Fruit fly (Drosophila melanogaster) whole organism, embryonic: ENCODE results near the gene Rh5.
A peak's percentile ranks its signal among the peaks of the same experiment; 100 is the strongest.

ENCODE experiments used
- Awh ChIP-seq: fragments of 200-800 bp; sonication (Bioruptor generic); IDR thresholded peaks from 2 replicates; pipeline ENCODE4, ENCODE4 v1.3.6; 2022; ENCODE audit warnings: missing biosample characterization, missing genetic modification characterization
- Bdp1 ChIP-seq: fragments of 200-800 bp; sonication (Bioruptor generic); optimal IDR thresholded peaks from 3 replicates; lab custom pipeline; 2016; ENCODE audit warnings: missing biosample characterization, missing genetic modification characterization
- CG10209 ChIP-seq: fragments of 200-800 bp; sonication (Bioruptor generic); optimal IDR thresholded peaks from 3 replicates; lab custom pipeline; 2017; ENCODE audit warnings: missing biosample characterization, mild to moderate bottlenecking, missing genetic modification characterization, missing genetic modification reagents
- CG10274 ChIP-seq: fragments of 200-800 bp; sonication (Bioruptor generic); optimal IDR thresholded peaks from 3 replicates; lab custom pipeline; 2017; ENCODE audit warnings: missing biosample characterization, mild to moderate bottlenecking, missing genetic modification characterization
- CG11398 ChIP-seq: fragments of 200-800 bp; sonication (Bioruptor generic); optimal IDR thresholded peaks from 2 replicates; lab custom pipeline; 2016; ENCODE audit warnings: missing biosample characterization, missing genetic modification characterization
- CG11695 ChIP-seq: fragments of 200-800 bp; sonication (Bioruptor generic); IDR thresholded peaks from 3 replicates; pipeline ENCODE4 v1.3.6; 2022; ENCODE audit warnings: missing biosample characterization, missing genetic modification characterization
- CG12071 ChIP-seq: fragments of 200-800 bp; sonication (Bioruptor generic); optimal IDR thresholded peaks from 3 replicates; lab custom pipeline; 2018; ENCODE audit warnings: missing biosample characterization, mild to moderate bottlenecking, missing genetic modification characterization
- CG12236 ChIP-seq: fragments of 200-800 bp; sonication (Bioruptor generic); optimal IDR thresholded peaks from 2 replicates; lab custom pipeline; 2016; ENCODE audit warnings: missing biosample characterization, missing genetic modification characterization
- CG15073 ChIP-seq: fragments of 200-800 bp; sonication (Bioruptor generic); optimal IDR thresholded peaks from 2 replicates; lab custom pipeline; 2016; ENCODE audit warnings: missing biosample characterization, missing genetic modification characterization
- CG15269 ChIP-seq: fragments of 200-800 bp; sonication (Bioruptor generic); optimal IDR thresholded peaks from 2 replicates; lab custom pipeline; 2018; ENCODE audit warnings: missing biosample characterization, mild to moderate bottlenecking, missing genetic modification characterization, moderate library complexity
- CG17186 ChIP-seq: fragments of 200-800 bp; sonication (Bioruptor generic); optimal IDR thresholded peaks from 3 replicates; lab custom pipeline; 2017; ENCODE audit warnings: missing biosample characterization, missing genetic modification reagents, missing genetic modification characterization
- CG17829 ChIP-seq: fragments of 200-800 bp; optimal IDR thresholded peaks from 2 replicates; lab custom pipeline; 2019; ENCODE audit warnings: missing biosample characterization, mild to moderate bottlenecking, missing genetic modification characterization, moderate library complexity
- CG2712 ChIP-seq: fragments of 200-800 bp; optimal IDR thresholded peaks from 3 replicates; lab custom pipeline; 2019; ENCODE audit warnings: missing biosample characterization, mild to moderate bottlenecking, missing genetic modification characterization, moderate library complexity
- CG5180 ChIP-seq: fragments of 200-800 bp; sonication (Bioruptor generic); optimal IDR thresholded peaks from 3 replicates; lab custom pipeline; 2017; ENCODE audit warnings: missing biosample characterization, missing genetic modification characterization, mild to moderate bottlenecking, moderate library complexity, missing genetic modification reagents
- CG6813 ChIP-seq: fragments of 200-800 bp; sonication (Bioruptor generic); optimal IDR thresholded peaks from 2 replicates; lab custom pipeline; 2017; ENCODE audit warnings: missing biosample characterization, missing genetic modification characterization, mild to moderate bottlenecking, moderate library complexity, missing genetic modification reagents
- CG8359 ChIP-seq: fragments of 200-800 bp; sonication (Bioruptor generic); optimal IDR thresholded peaks from 2 replicates; lab custom pipeline; 2017; ENCODE audit warnings: missing biosample characterization, mild to moderate bottlenecking, missing genetic modification characterization, borderline replicate concordance
- CG9609 ChIP-seq: fragments of 200-800 bp; sonication (Bioruptor generic); optimal IDR thresholded peaks from 3 replicates; lab custom pipeline; 2016; ENCODE audit warnings: missing biosample characterization, missing genetic modification characterization
- Dbx ChIP-seq: fragments of 200-800 bp; sonication (Bioruptor generic); IDR thresholded peaks from 3 replicates; pipeline ENCODE4 v1.3.6; 2022; ENCODE audit warnings: missing biosample characterization, missing genetic modification characterization
- Dip3 ChIP-seq: fragments of 200-800 bp; sonication (Bioruptor generic); optimal IDR thresholded peaks from 3 replicates; lab custom pipeline; 2016; ENCODE audit warnings: missing biosample characterization, missing genetic modification characterization
- Dll ChIP-seq: fragments of 200-800 bp; sonication (Bioruptor generic); IDR thresholded peaks from 4 replicates; pipeline ENCODE4 v1.3.6; 2022; ENCODE audit warnings: missing biosample characterization, missing genetic modification characterization; ENCODE audit not compliant: partially characterized antibody
- Hr78 ChIP-seq, 2 experiments: fragments of 200-800 bp in 1 of 2; fragments of >200 bp in 1 of 2; sonication (Bioruptor generic) in 1 of 2; optimal IDR thresholded peaks; 2 replicates each; lab custom pipeline; 2017 to 2019; ENCODE audit warnings: missing biosample characterization in 2 of 2, missing genetic modification characterization in 2 of 2, mild to moderate bottlenecking in 1 of 2, moderate library complexity in 1 of 2
- MTF-1 ChIP-seq: fragments of 200-800 bp; sonication (Bioruptor generic); optimal IDR thresholded peaks from 2 replicates; lab custom pipeline; 2018; ENCODE audit warnings: missing biosample characterization, mild to moderate bottlenecking, missing genetic modification characterization, borderline replicate concordance
- Meics ChIP-seq: fragments of 200-800 bp; sonication (Bioruptor generic); optimal IDR thresholded peaks from 2 replicates; lab custom pipeline; 2017; ENCODE audit warnings: missing biosample characterization, mild to moderate bottlenecking, missing genetic modification characterization
- Oaz ChIP-seq: fragments of 200-800 bp; sonication (Bioruptor generic); IDR thresholded peaks from 2 replicates; pipeline ENCODE4 v1.3.6; 2022; ENCODE audit warnings: missing biosample characterization, missing genetic modification characterization
- Poxn ChIP-seq: fragments of 200-800 bp; sonication (Bioruptor generic); IDR thresholded peaks from 2 replicates; pipeline ENCODE4 v1.3.6; 2022; ENCODE audit warnings: missing biosample characterization, missing genetic modification characterization
- Rfx ChIP-seq: fragments of 200-800 bp; sonication (Bioruptor generic); IDR thresholded peaks from 2 replicates; pipeline ENCODE4 v1.3.6; 2022; ENCODE audit warnings: missing biosample characterization, missing genetic modification characterization
- Sox102F ChIP-seq: fragments of 200-800 bp; sonication (Bioruptor generic); optimal IDR thresholded peaks from 2 replicates; lab custom pipeline; 2018; ENCODE audit warnings: missing biosample characterization, mild to moderate bottlenecking, missing genetic modification characterization, moderate library complexity
- Spps ChIP-seq: fragments of 200-800 bp; sonication (Bioruptor generic); optimal IDR thresholded peaks from 2 replicates; lab custom pipeline; 2018; ENCODE audit warnings: missing biosample characterization, mild to moderate bottlenecking, missing genetic modification characterization
- TFAM ChIP-seq: fragments of 200-800 bp; sonication (Bioruptor generic); optimal IDR thresholded peaks from 2 replicates; lab custom pipeline; 2017; ENCODE audit warnings: missing biosample characterization, missing genetic modification characterization, inconsistent platforms
- amos ChIP-seq: fragments of 200-800 bp; sonication (Bioruptor generic); IDR thresholded peaks from 2 replicates; pipeline ENCODE4 v1.3.6; 2022; ENCODE audit warnings: missing biosample characterization, missing genetic modification characterization; ENCODE audit not compliant: partially characterized antibody
- bsh ChIP-seq, 2 experiments: fragments of 200-800 bp; sonication (Bioruptor generic); optimal IDR thresholded peaks; 2 replicates each; lab custom pipeline; 2017 to 2018; ENCODE audit warnings: mild to moderate bottlenecking in 2 of 2, missing biosample characterization in 2 of 2, missing genetic modification characterization in 2 of 2, moderate library complexity in 1 of 2
- cg ChIP-seq: fragments of 200-800 bp; sonication (Bioruptor generic); optimal IDR thresholded peaks from 3 replicates; lab custom pipeline; 2019; ENCODE audit warnings: missing biosample characterization, mild to moderate bottlenecking, missing genetic modification characterization, moderate library complexity
- chif ChIP-seq, 2 experiments: fragments of 200-800 bp; sonication (Bioruptor generic); optimal IDR thresholded peaks; 3 replicates each; lab custom pipeline; 2016; ENCODE audit warnings: missing biosample characterization in 2 of 2, missing genetic modification characterization in 2 of 2
- ewg ChIP-seq: fragments of 200-800 bp; sonication (Bioruptor generic); optimal IDR thresholded peaks from 3 replicates; lab custom pipeline; 2017; ENCODE audit warnings: mild to moderate bottlenecking, missing biosample characterization, missing genetic modification reagents, missing genetic modification characterization
- fru ChIP-seq: fragments of >200 bp; optimal IDR thresholded peaks from 2 replicates; lab custom pipeline; 2017
- fu2 ChIP-seq: fragments of 200-800 bp; sonication (Bioruptor generic); optimal IDR thresholded peaks from 2 replicates; lab custom pipeline; 2016; ENCODE audit warnings: missing biosample characterization, missing genetic modification characterization
- gem ChIP-seq: fragments of 200-800 bp; sonication (Bioruptor generic); optimal IDR thresholded peaks from 2 replicates; lab custom pipeline; 2019; ENCODE audit warnings: missing biosample characterization, mild to moderate bottlenecking, missing genetic modification characterization, moderate library complexity
- her ChIP-seq: fragments of 200-800 bp; sonication (Bioruptor generic); optimal IDR thresholded peaks from 2 replicates; lab custom pipeline; 2016; ENCODE audit warnings: missing biosample characterization, missing genetic modification characterization
- inv ChIP-seq: fragments of 200-800 bp; sonication (Bioruptor generic); IDR thresholded peaks from 2 replicates; pipeline ENCODE4 v1.3.6; 2022; ENCODE audit warnings: missing biosample characterization, missing genetic modification characterization; ENCODE audit not compliant: partially characterized antibody
- kni ChIP-seq: fragments of 200-800 bp; sonication (Bioruptor generic); optimal IDR thresholded peaks from 3 replicates; lab custom pipeline; 2017; ENCODE audit warnings: mild to moderate bottlenecking, missing biosample characterization, missing genetic modification reagents, missing genetic modification characterization
- pb ChIP-seq: fragments of 200-800 bp; sonication (Bioruptor generic); optimal IDR thresholded peaks from 3 replicates; lab custom pipeline; 2016; ENCODE audit warnings: missing biosample characterization, missing genetic modification characterization
- pnt ChIP-seq: fragments of 200-800 bp; sonication (Bioruptor generic); optimal IDR thresholded peaks from 3 replicates; lab custom pipeline; 2016; ENCODE audit warnings: missing biosample characterization, missing genetic modification characterization
- repo ChIP-seq: fragments of 200-800 bp; sonication (Bioruptor generic); optimal IDR thresholded peaks from 2 replicates; lab custom pipeline; 2016; ENCODE audit warnings: missing biosample characterization, missing genetic modification characterization
- salm ChIP-seq: fragments of 200-800 bp; sonication (Bioruptor generic); optimal IDR thresholded peaks from 2 replicates; lab custom pipeline; 2018; ENCODE audit warnings: missing biosample characterization, mild to moderate bottlenecking, missing genetic modification characterization
- sc ChIP-seq, 3 experiments: fragments of >200 bp in 2 of 3; fragments of 200-800 bp in 1 of 3; sonication (Bioruptor generic) in 1 of 3; optimal IDR thresholded peaks; 2 replicates in 2 of 3; 3 replicates in 1 of 3; lab custom pipeline; 2017; ENCODE audit warnings: mild to moderate bottlenecking in 1 of 3, missing biosample characterization in 1 of 3, missing genetic modification characterization in 1 of 3, missing genetic modification reagents in 1 of 3
- sim ChIP-seq: fragments of 200-800 bp; sonication (Bioruptor generic); IDR thresholded peaks from 2 replicates; pipeline ENCODE4 v1.3.6; 2022; ENCODE audit warnings: missing biosample characterization, missing genetic modification characterization
- sug ChIP-seq: fragments of 200-800 bp; optimal IDR thresholded peaks from 2 replicates; lab custom pipeline; 2019; ENCODE audit warnings: missing biosample characterization, mild to moderate bottlenecking, missing genetic modification characterization, moderate library complexity
- zf30C ChIP-seq: fragments of 200-800 bp; sonication (Bioruptor generic); optimal IDR thresholded peaks from 3 replicates; lab custom pipeline; 2018; ENCODE audit warnings: missing biosample characterization, mild to moderate bottlenecking, missing genetic modification characterization

Gene Rh5

DNA sequence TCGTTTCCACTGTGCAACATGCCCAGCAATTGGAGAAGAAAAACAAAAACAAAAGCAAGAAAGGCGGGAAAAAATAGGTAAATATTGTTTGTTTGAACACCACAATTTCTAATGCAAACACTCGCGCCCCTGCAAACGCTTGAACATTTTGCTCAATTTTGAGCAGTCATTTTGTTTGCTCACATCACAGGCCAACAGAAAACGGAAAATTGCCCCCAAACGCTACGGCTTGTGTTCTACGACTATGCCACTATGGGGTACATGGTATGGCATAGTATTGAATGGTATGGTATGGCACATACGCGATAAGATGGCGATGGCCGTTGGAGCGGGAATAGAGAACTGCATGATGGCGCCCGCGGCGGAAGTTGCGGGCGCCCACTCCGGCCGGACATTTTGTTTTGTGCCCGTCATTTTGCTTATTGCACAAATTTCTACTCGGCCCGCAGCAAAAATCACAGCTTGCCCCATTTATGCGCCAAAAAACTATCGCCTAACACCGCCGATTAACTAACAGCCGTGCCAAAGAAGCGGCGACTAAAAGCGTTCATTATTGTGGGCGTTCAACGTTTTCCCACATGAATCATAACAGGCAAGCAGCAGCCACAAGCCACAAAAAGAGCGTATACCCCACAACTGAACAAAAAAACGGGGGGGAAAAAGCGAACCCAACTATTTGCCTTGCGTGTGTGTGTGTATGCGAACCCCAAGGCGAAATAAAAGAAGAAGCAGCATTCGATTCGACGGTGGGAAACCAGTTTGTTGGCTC is 3.6 kb upstream of the Rh5 start (continued):
- TF ChIP-seq Dbx: no peak
- peak; percentile 84 for TF ChIP-seq CG10209 (GFP tag; lab: Kevin White, UChicago)
- TF ChIP-seq Sox102F (GFP tag; lab: Kevin White, UChicago): peak; percentile 68
- TF ChIP-seq bsh (GFP tag; optimal IDR thresholded peaks at IDR 0.05; lab: Kevin White, UChicago): peak in 1 of 2 experiments; percentile 80
- TF ChIP-seq salm (tag; lab: Kevin White, UChicago): peak; percentile 77
- TF ChIP-seq Bdp1 (GFP tag; lab: Kevin White, UChicago): peak; percentile 47
- TF ChIP-seq Spps (tag; lab: Kevin White, UChicago): peak; percentile 7
- no peak for TF ChIP-seq Awh
- TF ChIP-seq fru (lab: Kevin White, UChicago): no peak
- TF ChIP-seq CG11398 (GFP tag; lab: Kevin White, UChicago): peak; percentile 86
- no peak for TF ChIP-seq pb (GFP tag; lab: Kevin White, UChicago)
- TF ChIP-seq amos: no peak
- TF ChIP-seq inv (GFP tag; lab: Robert Waterston, UW): no peak
- peak; percentile 73 for TF ChIP-seq CG12236 (GFP tag; lab: Kevin White, UChicago)
- TF ChIP-seq CG12071 (GFP tag; lab: Kevin White, UChicago): peak; percentile 61
- peak; percentile 85 for TF ChIP-seq sug (tag; lab: Kevin White, UChicago)
- TF ChIP-seq kni (GFP tag; lab: Kevin White, UChicago): peak; percentile 88
- TF ChIP-seq CG2712 (tag; lab: Kevin White, UChicago): peak; percentile 2
- peak; percentile 60 for TF ChIP-seq cg
- TF ChIP-seq ewg (GFP tag; lab: Kevin White, UChicago): peak; percentile 33
- peak; percentile 34 for TF ChIP-seq CG17829 (tag; lab: Kevin White, UChicago)
- TF ChIP-seq pnt (GFP tag; lab: Kevin White, UChicago): peak; percentile 32
- peak; percentile 18 for TF ChIP-seq CG9609
- peak; percentile 52 for TF ChIP-seq CG10274 (GFP tag; lab: Kevin White, UChicago)
- peak; percentile 69 for TF ChIP-seq CG5180
- peak; percentile 37 for TF ChIP-seq Dip3
- TF ChIP-seq CG15269 (tag; lab: Kevin White, UChicago): peak; percentile 73
- TF ChIP-seq Meics (GFP tag; lab: Kevin White, UChicago): peak; percentile 60
- TF ChIP-seq CG15073 (GFP tag; lab: Kevin White, UChicago): no peak
- no peak for TF ChIP-seq repo (GFP tag; lab: Kevin White, UChicago)
- TF ChIP-seq TFAM (GFP tag; lab: Kevin White, UChicago): no peak
- no peak for TF ChIP-seq CG17186 (GFP tag; lab: Kevin White, UChicago)
- no peak for TF ChIP-seq sim (GFP tag; lab: Robert Waterston, UW)
- no peak for TF ChIP-seq Rfx (GFP tag; lab: Robert Waterston, UW)
- no peak for TF ChIP-seq fu2
- peak; percentile 75 for TF ChIP-seq MTF-1 (GFP tag; lab: Kevin White, UChicago)
- peak; percentile 77 for TF ChIP-seq gem (tag; lab: Kevin White, UChicago)
- peak; percentile 40 for TF ChIP-seq CG8359 (GFP tag; lab: Kevin White, UChicago)
- no peak for TF ChIP-seq Dll
- TF ChIP-seq sc (optimal IDR thresholded peaks at IDR 0.05; lab: Kevin White, UChicago): no peak
- peak; percentile 85 for TF ChIP-seq sc (GFP tag; optimal IDR thresholded peaks at IDR 0.05; lab: Kevin White, UChicago)
- TF ChIP-seq Poxn: no peak
- no peak for TF ChIP-seq Oaz (GFP tag; lab: Robert Waterston, UW)
- TF ChIP-seq zf30C (GFP tag; lab: Kevin White, UChicago): no peak
- TF ChIP-seq chif (GFP tag; optimal IDR thresholded peaks at IDR 0.05; lab: Kevin White, UChicago): peak; percentile 27 to 42
- TF ChIP-seq CG11695 (GFP tag; lab: Robert Waterston, UW): no peak
- peak; percentile 69 for TF ChIP-seq her (GFP tag; lab: Kevin White, UChicago)
- TF ChIP-seq Hr78 (GFP tag; optimal IDR thresholded peaks at IDR 0.05; lab: Kevin White, UChicago): no peak
- TF ChIP-seq CG6813: peak; percentile 85
